Worm (Caenorhabditis elegans): ENCODE data around the gene F47B10.9.

DNA sequence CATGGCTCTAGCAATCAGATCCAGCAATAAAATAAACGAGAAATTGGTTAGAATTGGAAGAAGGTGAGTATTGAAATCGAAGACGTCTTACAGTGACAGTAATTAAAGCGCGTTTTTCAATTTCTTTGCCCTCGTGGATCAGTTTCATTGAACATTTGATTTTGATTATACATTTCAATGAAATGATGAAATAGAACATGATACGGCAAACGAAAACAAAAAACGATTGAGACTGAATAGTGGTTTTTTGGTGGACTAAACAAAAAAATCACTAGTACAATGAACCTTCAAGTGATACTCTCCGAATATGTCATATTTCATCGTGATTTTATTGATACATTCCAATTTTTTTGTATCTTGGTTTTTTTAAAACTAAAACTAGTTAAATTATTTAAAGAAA is 17.4 kb downstream of the F47B10.9 start, which contains the start of gene haly-1:
- TF ChIP-seq madf-6 (GFP tag; IDR thresholded peaks at IDR 0.05) (no peak), snpc-4 (GFP tag; optimal IDR thresholded peaks at IDR 0.05) (no peak), snpc-4 (tag; optimal IDR thresholded peaks at IDR 0.05) (no peak), rcor-1 (GFP tag; IDR thresholded peaks at IDR 0.05) (no peak), ama-1 (optimal IDR thresholded peaks at IDR 0.05) (no peak), ama-1 (GFP tag; optimal IDR thresholded peaks at IDR 0.05) (no peak), him-1 (tag; optimal IDR thresholded peaks at IDR 0.05) (no peak), rec-8 (tag; optimal IDR thresholded peaks at IDR 0.05) (no peak), T26A5.8 (tag; optimal IDR thresholded peaks at IDR 0.05) (no peak), lsl-1 (GFP tag; optimal IDR thresholded peaks at IDR 0.05) (no peak), nfya-1 (tag; optimal IDR thresholded peaks at IDR 0.05; ENCODE audit: borderline replicate concordance, insufficient read depth) (no peak), nhr-90 (tag; optimal IDR thresholded peaks at IDR 0.05) (no peak), Y79H2A.3 (GFP tag; conservative IDR thresholded peaks at IDR 0.05) (no peak)
